Fruit fly (Drosophila melanogaster) whole organism, embryonic: ENCODE results near the gene side-IV.

ENCODE experiments used
- Ada2b ChIP-seq: fragments of 200-800 bp; sonication (Bioruptor generic); IDR thresholded peaks from 2 replicates; pipeline ENCODE4 v1.3.6; 2022; ENCODE audit warnings: missing biosample characterization, missing genetic modification characterization
- Antp ChIP-seq: fragments of 200-800 bp; sonication (Bioruptor generic); optimal IDR thresholded peaks from 3 replicates; lab custom pipeline; 2016; ENCODE audit warnings: missing biosample characterization, missing genetic modification characterization
- C15 ChIP-seq: fragments of 200-800 bp; sonication (Bioruptor generic); IDR thresholded peaks from 3 replicates; pipeline ENCODE4 v1.3.6; 2022; ENCODE audit warnings: missing biosample characterization, missing genetic modification characterization
- CG10565 ChIP-seq: fragments of 200-800 bp; sonication (Bioruptor generic); optimal IDR thresholded peaks from 3 replicates; lab custom pipeline; 2016; ENCODE audit warnings: missing biosample characterization, mild to moderate bottlenecking, missing genetic modification characterization
- CG12236 ChIP-seq: fragments of 200-800 bp; sonication (Bioruptor generic); optimal IDR thresholded peaks from 2 replicates; lab custom pipeline; 2016; ENCODE audit warnings: missing biosample characterization, missing genetic modification characterization
- CG13894 ChIP-seq: fragments of 200-800 bp; sonication (Bioruptor generic); optimal IDR thresholded peaks from 3 replicates; lab custom pipeline; 2018; ENCODE audit warnings: missing biosample characterization, mild to moderate bottlenecking, missing genetic modification characterization, moderate library complexity
- CG17328 ChIP-seq: fragments of 200-800 bp; sonication (Bioruptor generic); IDR thresholded peaks from 2 replicates; pipeline ENCODE4 v1.3.6; 2022; ENCODE audit warnings: missing biosample characterization, missing genetic modification characterization
- CG17361 ChIP-seq: fragments of 200-800 bp; sonication (Bioruptor generic); IDR thresholded peaks from 3 replicates; pipeline ENCODE4 v1.3.6; 2022; ENCODE audit warnings: missing biosample characterization, missing genetic modification characterization
- CG17385 ChIP-seq: fragments of 200-800 bp; sonication (Bioruptor generic); optimal IDR thresholded peaks from 3 replicates; lab custom pipeline; 2018; ENCODE audit warnings: missing biosample characterization, mild to moderate bottlenecking, missing genetic modification characterization
- CG17912 ChIP-seq: fragments of 200-800 bp; sonication (Bioruptor generic); optimal IDR thresholded peaks from 2 replicates; lab custom pipeline; 2018; ENCODE audit warnings: missing biosample characterization, mild to moderate bottlenecking, missing genetic modification characterization
- CG18619 ChIP-seq: fragments of 200-800 bp; sonication (Bioruptor generic); optimal IDR thresholded peaks from 3 replicates; lab custom pipeline; 2017; ENCODE audit warnings: missing biosample characterization, mild to moderate bottlenecking, missing genetic modification characterization
- CG30431 ChIP-seq: fragments of 200-800 bp; sonication (Bioruptor generic); optimal IDR thresholded peaks from 2 replicates; lab custom pipeline; 2017; ENCODE audit warnings: missing biosample characterization, missing genetic modification characterization
- CG31224 ChIP-seq: fragments of 200-800 bp; sonication (Bioruptor generic); IDR thresholded peaks from 2 replicates; pipeline ENCODE4 v1.3.6; 2022; ENCODE audit warnings: missing biosample characterization, missing genetic modification characterization
- CG4282 ChIP-seq: fragments of 200-800 bp; sonication (Bioruptor generic); optimal IDR thresholded peaks from 2 replicates; lab custom pipeline; 2016; ENCODE audit warnings: missing biosample characterization, missing genetic modification characterization
- CG4360 ChIP-seq: fragments of 200-800 bp; sonication (Bioruptor generic); IDR thresholded peaks from 2 replicates; pipeline ENCODE4 v1.3.6; 2022; ENCODE audit warnings: missing biosample characterization, missing genetic modification characterization
- CG4820 ChIP-seq: fragments of 200-800 bp; sonication (Bioruptor generic); optimal IDR thresholded peaks from 3 replicates; lab custom pipeline; 2016; ENCODE audit warnings: missing biosample characterization, missing genetic modification characterization
- CG6175 ChIP-seq: fragments of 200-800 bp; sonication (Bioruptor generic); IDR thresholded peaks from 3 replicates; pipeline ENCODE4 v1.3.6; 2022; ENCODE audit warnings: missing biosample characterization, missing genetic modification characterization
- CG7271 ChIP-seq: fragments of 200-800 bp; sonication (Bioruptor generic); optimal IDR thresholded peaks from 2 replicates; lab custom pipeline; 2018; ENCODE audit warnings: missing biosample characterization, mild to moderate bottlenecking, missing genetic modification characterization, moderate library complexity
- CG9876 ChIP-seq: fragments of 200-800 bp; sonication (Bioruptor generic); optimal IDR thresholded peaks from 2 replicates; lab custom pipeline; 2016; ENCODE audit warnings: missing biosample characterization, missing genetic modification characterization
- Doc3 ChIP-seq: fragments of 200-800 bp; sonication (Bioruptor generic); IDR thresholded peaks from 3 replicates; pipeline ENCODE4 v1.3.6; 2022; ENCODE audit warnings: missing biosample characterization, missing genetic modification characterization; ENCODE audit not compliant: partially characterized antibody
- ERR ChIP-seq: fragments of 200-800 bp; sonication (Bioruptor generic); optimal IDR thresholded peaks from 2 replicates; lab custom pipeline; 2016; ENCODE audit warnings: missing biosample characterization, missing genetic modification characterization
- GATAe ChIP-seq: fragments of 200-800 bp; sonication (Bioruptor generic); conservative IDR thresholded peaks from 2 replicates; pipeline ENCODE4 v1.3.6; 2022; ENCODE audit warnings: missing biosample characterization, missing genetic modification characterization
- Hr51 ChIP-seq, 2 experiments: fragments of 200-800 bp; sonication (Bioruptor generic); optimal IDR thresholded peaks; 2 replicates in 1 of 2; 3 replicates in 1 of 2; lab custom pipeline; 2016 to 2018; ENCODE audit warnings: missing biosample characterization in 2 of 2, missing genetic modification characterization in 2 of 2, mild to moderate bottlenecking in 1 of 2, moderate library complexity in 1 of 2
- MTF-1 ChIP-seq: fragments of 200-800 bp; sonication (Bioruptor generic); optimal IDR thresholded peaks from 2 replicates; lab custom pipeline; 2018; ENCODE audit warnings: missing biosample characterization, mild to moderate bottlenecking, missing genetic modification characterization, borderline replicate concordance
- Meics ChIP-seq: fragments of 200-800 bp; sonication (Bioruptor generic); optimal IDR thresholded peaks from 2 replicates; lab custom pipeline; 2017; ENCODE audit warnings: missing biosample characterization, mild to moderate bottlenecking, missing genetic modification characterization
- Scr ChIP-seq: fragments of 200-800 bp; sonication (Bioruptor generic); IDR thresholded peaks from 2 replicates; pipeline ENCODE4 v1.3.6; 2022; ENCODE audit warnings: missing biosample characterization, missing genetic modification characterization; ENCODE audit not compliant: partially characterized antibody
- Six4 ChIP-seq: fragments of 200-800 bp; sonication (Bioruptor generic); optimal IDR thresholded peaks from 2 replicates; lab custom pipeline; 2016; ENCODE audit warnings: missing biosample characterization, missing genetic modification characterization
- Sry-β ChIP-seq: fragments of 200-800 bp; sonication (Bioruptor generic); optimal IDR thresholded peaks from 2 replicates; lab custom pipeline; 2018; ENCODE audit warnings: missing biosample characterization, mild to moderate bottlenecking, missing genetic modification characterization, moderate library complexity
- Tbp ChIP-seq: fragments of >200 bp; optimal IDR thresholded peaks from 2 replicates; lab custom pipeline; 2018; ENCODE audit warnings: missing biosample characterization, missing genetic modification characterization
- abd-A ChIP-seq: fragments of 200-800 bp; sonication (Bioruptor generic); optimal IDR thresholded peaks from 3 replicates; lab custom pipeline; 2019; ENCODE audit warnings: missing biosample characterization, mild to moderate bottlenecking, missing genetic modification characterization, moderate library complexity
- ac ChIP-seq: fragments of 200-800 bp; sonication (Bioruptor generic); optimal IDR thresholded peaks from 3 replicates; lab custom pipeline; 2017; ENCODE audit warnings: missing biosample characterization, mild to moderate bottlenecking, missing genetic modification characterization
- ara ChIP-seq: fragments of 200-800 bp; sonication (Bioruptor generic); IDR thresholded peaks from 2 replicates; pipeline ENCODE4 v1.3.6; 2022; ENCODE audit warnings: missing biosample characterization, missing genetic modification characterization
- bcd ChIP-seq: fragments of 200-800 bp; sonication (Bioruptor generic); optimal IDR thresholded peaks from 2 replicates; lab custom pipeline; 2017; ENCODE audit warnings: missing biosample characterization, mild to moderate bottlenecking, missing genetic modification characterization
- br ChIP-seq: fragments of >200 bp; optimal IDR thresholded peaks from 2 replicates; lab custom pipeline; 2017
- caup ChIP-seq: fragments of 200-800 bp; sonication (Bioruptor generic); optimal IDR thresholded peaks from 3 replicates; lab custom pipeline; 2017; ENCODE audit warnings: missing biosample characterization, mild to moderate bottlenecking, missing genetic modification characterization, moderate library complexity; ENCODE audit not compliant: severe bottlenecking
- chif ChIP-seq, 2 experiments: fragments of 200-800 bp; sonication (Bioruptor generic); optimal IDR thresholded peaks; 3 replicates each; lab custom pipeline; 2016; ENCODE audit warnings: missing biosample characterization in 2 of 2, missing genetic modification characterization in 2 of 2
- ci ChIP-seq: fragments of 200-800 bp; sonication (Bioruptor generic); IDR thresholded peaks from 3 replicates; pipeline ENCODE4 v1.3.6; 2022; ENCODE audit warnings: missing biosample characterization, missing genetic modification characterization
- crc ChIP-seq: fragments of 200-800 bp; sonication (Bioruptor generic); optimal IDR thresholded peaks from 2 replicates; lab custom pipeline; 2016; ENCODE audit warnings: missing biosample characterization, missing genetic modification characterization
- dan ChIP-seq: fragments of 200-800 bp; sonication (Bioruptor generic); IDR thresholded peaks from 2 replicates; pipeline ENCODE4 v1.3.6; 2022; ENCODE audit warnings: missing biosample characterization, missing genetic modification characterization
- grau ChIP-seq: fragments of 200-800 bp; optimal IDR thresholded peaks from 3 replicates; lab custom pipeline; 2019; ENCODE audit warnings: missing biosample characterization, mild to moderate bottlenecking, missing genetic modification characterization, moderate library complexity
- grn ChIP-seq: fragments of 200-800 bp; sonication (Bioruptor generic); optimal IDR thresholded peaks from 3 replicates; lab custom pipeline; 2017; ENCODE audit warnings: missing biosample characterization, missing genetic modification characterization
- hkb ChIP-seq, 2 experiments: fragments of 200-800 bp in 1 of 2; fragments of >200 bp in 1 of 2; sonication (Bioruptor generic) in 1 of 2; IDR thresholded peaks in 1 of 2; optimal IDR thresholded peaks in 1 of 2; 2 replicates each; pipeline versions ENCODE4 v1.3.6 to Lab custom; 2017 to 2022; ENCODE audit warnings: missing biosample characterization in 1 of 2, missing genetic modification characterization in 1 of 2
- kay ChIP-seq: fragments of 200-800 bp; sonication (Bioruptor generic); optimal IDR thresholded peaks from 2 replicates; lab custom pipeline; 2016; ENCODE audit warnings: missing biosample characterization, missing genetic modification characterization
- kni ChIP-seq: fragments of 200-800 bp; sonication (Bioruptor generic); optimal IDR thresholded peaks from 3 replicates; lab custom pipeline; 2017; ENCODE audit warnings: mild to moderate bottlenecking, missing biosample characterization, missing genetic modification reagents, missing genetic modification characterization
- mam ChIP-seq: fragments of 200-800 bp; sonication (Bioruptor generic); optimal IDR thresholded peaks from 3 replicates; lab custom pipeline; 2016; ENCODE audit warnings: missing biosample characterization, missing genetic modification characterization
- sc ChIP-seq, 3 experiments: fragments of >200 bp in 2 of 3; fragments of 200-800 bp in 1 of 3; sonication (Bioruptor generic) in 1 of 3; optimal IDR thresholded peaks; 2 replicates in 2 of 3; 3 replicates in 1 of 3; lab custom pipeline; 2017; ENCODE audit warnings: mild to moderate bottlenecking in 1 of 3, missing biosample characterization in 1 of 3, missing genetic modification characterization in 1 of 3, missing genetic modification reagents in 1 of 3
- so ChIP-seq: fragments of 200-800 bp; sonication (Bioruptor generic); IDR thresholded peaks from 3 replicates; pipeline ENCODE4 v1.3.6; 2022; ENCODE audit warnings: missing biosample characterization, missing genetic modification characterization
- ssp ChIP-seq: fragments of 200-800 bp; sonication (Bioruptor generic); IDR thresholded peaks from 2 replicates; pipeline ENCODE4 v1.3.6; 2022; ENCODE audit warnings: missing biosample characterization, missing genetic modification characterization
- stc ChIP-seq: fragments of 200-800 bp; sonication (Bioruptor generic); IDR thresholded peaks from 2 replicates; pipeline ENCODE4 v1.3.6; 2022; ENCODE audit warnings: missing biosample characterization, missing genetic modification characterization
- tgo ChIP-seq: fragments of 200-800 bp; sonication (Bioruptor generic); IDR thresholded peaks from 3 replicates; pipeline ENCODE4 v1.3.6; 2022; ENCODE audit warnings: missing biosample characterization, missing genetic modification characterization
- tna ChIP-seq: fragments of 200-800 bp; sonication (Bioruptor generic); IDR thresholded peaks from 2 replicates; pipeline ENCODE4 v1.3.6; 2022; ENCODE audit warnings: missing biosample characterization, missing genetic modification characterization; ENCODE audit not compliant: partially characterized antibody

The side-IV gene

DNA sequence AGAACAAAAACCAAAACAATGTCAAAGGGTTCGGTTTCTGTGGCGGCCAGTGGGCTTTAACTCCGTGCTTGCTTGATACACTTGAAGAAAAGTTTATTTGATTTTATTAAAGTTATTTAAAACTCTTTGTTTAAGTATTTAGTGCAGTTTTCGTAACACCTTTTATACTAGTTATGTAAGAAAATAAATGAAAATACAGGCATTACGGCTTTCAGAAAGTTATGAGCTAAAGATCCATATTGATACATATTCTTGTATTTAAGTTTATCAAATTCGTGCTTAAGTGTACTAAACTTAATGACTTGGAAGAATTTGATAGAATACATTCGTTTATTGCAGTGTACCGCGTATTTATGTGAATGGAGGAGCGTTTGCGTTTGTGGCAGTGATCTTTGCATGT, 3.9 kb upstream of the side-IV start (continued):
- TF ChIP-seq Doc3 (GFP tag; lab: Robert Waterston, UW): no peak
- TF ChIP-seq tgo: 0 out of 3 replicates have a peak, but pooled peaks have one; percentile 14
- no peak for TF ChIP-seq Sry-β
- no peak for TF ChIP-seq CG9876
- TF ChIP-seq MTF-1 (GFP tag; lab: Kevin White, UChicago): no peak
- peak; percentile 80 for TF ChIP-seq CG17361 (GFP tag; lab: Robert Waterston, UW)
- peak in 1 of 2 experiments; percentile 47 for TF ChIP-seq chif (GFP tag; optimal IDR thresholded peaks at IDR 0.05; lab: Kevin White, UChicago)
- TF ChIP-seq grn: no peak
- peak; percentile 6 for TF ChIP-seq Six4
- no peak for TF ChIP-seq ara (GFP tag; lab: Robert Waterston, UW)
- TF ChIP-seq CG4360 (GFP tag; lab: Robert Waterston, UW): no peak
- no peak for TF ChIP-seq CG6175
- no peak for TF ChIP-seq hkb (optimal IDR thresholded peaks at IDR 0.05; lab: Kevin White, UChicago)
- no peak for TF ChIP-seq hkb (GFP tag; IDR thresholded peaks at IDR 0.05; lab: Robert Waterston, UW)
- TF ChIP-seq CG17328 (GFP tag; lab: Robert Waterston, UW): no peak; the same call in 1 of the 2 replicates
- TF ChIP-seq CG12236: no peak
- peak; percentile 59 for TF ChIP-seq Meics (GFP tag; lab: Kevin White, UChicago)
- TF ChIP-seq ERR (GFP tag; lab: Kevin White, UChicago): no peak
- peak; percentile 37 for TF ChIP-seq mam (GFP tag; lab: Kevin White, UChicago)
- TF ChIP-seq sc (optimal IDR thresholded peaks at IDR 0.05; lab: Kevin White, UChicago): no peak
- peak; percentile 8 for TF ChIP-seq sc (GFP tag; optimal IDR thresholded peaks at IDR 0.05; lab: Kevin White, UChicago)
- TF ChIP-seq dan (GFP tag; lab: Robert Waterston, UW): no peak
- no peak for TF ChIP-seq so (GFP tag; lab: Robert Waterston, UW)
- TF ChIP-seq tna (GFP tag; lab: Robert Waterston, UW): no peak
- TF ChIP-seq caup (GFP tag; lab: Kevin White, UChicago): no peak
- TF ChIP-seq Hr51 (GFP tag; optimal IDR thresholded peaks at IDR 0.05; lab: Kevin White, UChicago): peak in 1 of 2 experiments; percentile 67
- no peak for TF ChIP-seq CG7271 (tag; lab: Kevin White, UChicago)
- no peak for TF ChIP-seq br (lab: Kevin White, UChicago)
- no peak for TF ChIP-seq CG17912 (GFP tag; lab: Kevin White, UChicago)
- TF ChIP-seq Antp: no peak
- TF ChIP-seq CG17385 (GFP tag; lab: Kevin White, UChicago): peak; percentile 34
- no peak for TF ChIP-seq CG31224
- TF ChIP-seq Ada2b (GFP tag; lab: Robert Waterston, UW): no peak
- TF ChIP-seq grau (tag; lab: Kevin White, UChicago): peak; percentile 75
- TF ChIP-seq CG4282 (GFP tag; lab: Kevin White, UChicago): no peak
- TF ChIP-seq Scr: no peak
- no peak for TF ChIP-seq CG13894 (tag; lab: Kevin White, UChicago)
- TF ChIP-seq CG10565 (GFP tag; lab: Kevin White, UChicago): no peak
- no peak for TF ChIP-seq Tbp (GFP tag; lab: Kevin White, UChicago)
- TF ChIP-seq stc: no peak
- no peak for TF ChIP-seq GATAe (GFP tag; lab: Robert Waterston, UW)
- no peak for TF ChIP-seq ci
- TF ChIP-seq CG30431 (GFP tag; lab: Kevin White, UChicago): no peak
- TF ChIP-seq ssp (GFP tag; lab: Robert Waterston, UW): no peak; the same call in 1 of the 2 replicates
- no peak for TF ChIP-seq crc (GFP tag; lab: Kevin White, UChicago)
- no peak for TF ChIP-seq abd-A (tag; lab: Kevin White, UChicago)
- TF ChIP-seq CG18619 (GFP tag; lab: Kevin White, UChicago): peak; percentile 1
- no peak for TF ChIP-seq C15
- TF ChIP-seq ac (GFP tag; lab: Kevin White, UChicago): no peak
- TF ChIP-seq bcd (GFP tag; lab: Kevin White, UChicago): peak; percentile 49
- TF ChIP-seq kay (GFP tag; lab: Kevin White, UChicago): no peak
- no peak for TF ChIP-seq kni
- TF ChIP-seq CG4820 (GFP tag; lab: Kevin White, UChicago): peak; percentile 22
